Fruit fly (Drosophila melanogaster) whole organism, wandering third instar larva: Measurements from ENCODE around the gene Acp29AB.

Experiments used
- CrebA ChIP-seq: fragments of 200-800 bp; sonication (Bioruptor generic); optimal IDR thresholded peaks from 2 replicates; lab custom pipeline; 2016; ENCODE audit warnings: missing biosample characterization, mild to moderate bottlenecking, missing genetic modification characterization, borderline replicate concordance
- Dfd ChIP-seq: fragments of >200 bp; optimal IDR thresholded peaks from 2 replicates; lab custom pipeline; 2017; ENCODE audit warnings: missing biosample characterization, missing genetic modification characterization
- Dif ChIP-seq: fragments of 200-275, 200-300 bp; sonication (Bioruptor generic); optimal IDR thresholded peaks from 2 replicates; lab custom pipeline; 2018; ENCODE audit warnings: missing biosample characterization, missing genetic modification characterization; ENCODE audit not compliant: partially characterized antibody
- HLH106 ChIP-seq: fragments of 200-800 bp; optimal IDR thresholded peaks from 3 replicates; lab custom pipeline; 2019; ENCODE audit warnings: missing biosample characterization, mild to moderate bottlenecking, missing genetic modification characterization, moderate library complexity
- Hnf4 ChIP-seq: fragments of 200-800 bp; sonication (Bioruptor generic); optimal IDR thresholded peaks from 2 replicates; lab custom pipeline; 2016; ENCODE audit warnings: missing biosample characterization, mild to moderate bottlenecking, missing genetic modification characterization
- Hr78 ChIP-seq: fragments of >200 bp; optimal IDR thresholded peaks from 2 replicates; lab custom pipeline; 2017; ENCODE audit warnings: missing biosample characterization, missing genetic modification characterization
- Hr83 ChIP-seq: fragments of 200-300 bp; sonication (Bioruptor generic); optimal IDR thresholded peaks from 2 replicates; lab custom pipeline; 2016; ENCODE audit warnings: missing biosample characterization, mild to moderate bottlenecking, missing genetic modification characterization, moderate library complexity; ENCODE audit not compliant: poor library complexity, severe bottlenecking
- Myc ChIP-seq: fragments of >200 bp; optimal IDR thresholded peaks from 2 replicates; lab custom pipeline; 2017
- N ChIP-seq: fragments of >200 bp; optimal IDR thresholded peaks from 2 replicates; lab custom pipeline; 2018; ENCODE audit warnings: missing biosample characterization, missing external identifiers, missing genetic modification characterization
- OdsH ChIP-seq: fragments of 200-800 bp; sonication (Bioruptor generic); optimal IDR thresholded peaks from 2 replicates; lab custom pipeline; 2016; ENCODE audit warnings: missing biosample characterization, mild to moderate bottlenecking, missing genetic modification characterization
- Rel ChIP-seq, 2 experiments: fragments of 200-800 bp; sonication (Bioruptor generic) in 1 of 2; optimal IDR thresholded peaks; 2 replicates in 1 of 2; 3 replicates in 1 of 2; lab custom pipeline; 2016 to 2019; ENCODE audit warnings: mild to moderate bottlenecking in 2 of 2, missing biosample characterization in 2 of 2, missing genetic modification characterization in 2 of 2, moderate library complexity in 1 of 2
- Sp1 ChIP-seq: fragments of 200-800 bp; sonication (Bioruptor generic); optimal IDR thresholded peaks from 3 replicates; lab custom pipeline; 2019; ENCODE audit warnings: missing biosample characterization, mild to moderate bottlenecking, missing genetic modification characterization, moderate library complexity
- Vsx2 ChIP-seq: fragments of 200-300, 225-300 bp; sonication (Bioruptor generic); optimal IDR thresholded peaks from 2 replicates; lab custom pipeline; 2018; ENCODE audit warnings: missing biosample characterization, missing genetic modification characterization; ENCODE audit not compliant: partially characterized antibody
- br ChIP-seq: fragments of 200-800 bp; sonication (Bioruptor generic); optimal IDR thresholded peaks from 2 replicates; lab custom pipeline; 2016; ENCODE audit warnings: missing biosample characterization, missing genetic modification characterization
- brk ChIP-seq: fragments of 200-800 bp; sonication (Bioruptor generic); optimal IDR thresholded peaks from 2 replicates; lab custom pipeline; 2016; ENCODE audit warnings: missing biosample characterization, mild to moderate bottlenecking, missing genetic modification characterization
- dl ChIP-seq, 2 experiments: fragments of 175-275, 200-275 bp in 1 of 2; fragments of 200-275 bp in 1 of 2; sonication (Bioruptor generic); optimal IDR thresholded peaks; lab custom pipeline; 2018; ENCODE audit warnings: mild to moderate bottlenecking in 2 of 2, missing biosample characterization in 2 of 2, missing genetic modification characterization in 2 of 2, moderate library complexity in 2 of 2; ENCODE audit not compliant: partially characterized antibody in 2 of 2, insufficient read depth in 1 of 2
- dmrt93B ChIP-seq: fragments of 200-800 bp; sonication (Bioruptor generic); optimal IDR thresholded peaks from 2 replicates; lab custom pipeline; 2018; ENCODE audit warnings: missing biosample characterization, mild to moderate bottlenecking, missing genetic modification characterization
- dsf ChIP-seq: sonication (Bioruptor generic); optimal IDR thresholded peaks from 2 replicates; lab custom pipeline; 2016; ENCODE audit warnings: missing biosample characterization, missing genetic modification characterization, borderline replicate concordance
- foxo ChIP-seq, 2 experiments: fragments of 200-800 bp; sonication (Bioruptor generic); optimal IDR thresholded peaks; 2 replicates in 1 of 2; 3 replicates in 1 of 2; lab custom pipeline; 2016 to 2017; ENCODE audit warnings: missing biosample characterization in 2 of 2, missing genetic modification characterization in 2 of 2
- fru ChIP-seq: fragments of 200-800 bp; sonication (Bioruptor generic); optimal IDR thresholded peaks from 3 replicates; lab custom pipeline; 2016; ENCODE audit warnings: missing biosample characterization, mild to moderate bottlenecking, missing genetic modification characterization
- h ChIP-seq: fragments of 200-800 bp; sonication (Bioruptor generic); optimal IDR thresholded peaks from 3 replicates; lab custom pipeline; 2016; ENCODE audit warnings: missing biosample characterization, mild to moderate bottlenecking, missing genetic modification characterization
- jim ChIP-seq: fragments of 175-275, 200-325 bp; sonication (Bioruptor generic); optimal IDR thresholded peaks from 2 replicates; lab custom pipeline; 2016; ENCODE audit warnings: missing biosample characterization, mild to moderate bottlenecking, missing genetic modification characterization
- pan ChIP-seq: fragments of >200 bp; optimal IDR thresholded peaks from 2 replicates; lab custom pipeline; 2017
- psq ChIP-seq: fragments of 200-800 bp; sonication (Bioruptor generic); optimal IDR thresholded peaks from 3 replicates; lab custom pipeline; 2017; ENCODE audit warnings: missing biosample characterization, mild to moderate bottlenecking, missing genetic modification characterization, moderate library complexity
- rgr ChIP-seq: fragments of 200-800 bp; sonication (Bioruptor generic); optimal IDR thresholded peaks from 3 replicates; lab custom pipeline; 2016; ENCODE audit warnings: missing biosample characterization, mild to moderate bottlenecking, missing genetic modification characterization
- tai ChIP-seq: sonication (Bioruptor generic); optimal IDR thresholded peaks from 2 replicates; lab custom pipeline; 2016; ENCODE audit warnings: missing biosample characterization, missing genetic modification characterization
- usp ChIP-seq: fragments of >200 bp; optimal IDR thresholded peaks from 2 replicates; lab custom pipeline; 2017; ENCODE audit warnings: missing biosample characterization, missing genetic modification characterization
- woc ChIP-seq: sonication (Bioruptor generic); optimal IDR thresholded peaks from 2 replicates; lab custom pipeline; 2016; ENCODE audit warnings: missing biosample characterization, mild to moderate bottlenecking, missing genetic modification characterization

Gene Acp29AB

dm6 chr2L:8420259-8420930 lies 27.4 kb upstream of the Acp29AB start:
- TF ChIP-seq Dif (GFP tag; lab: Kevin White, UChicago), result peak; percentile 76
- TF ChIP-seq psq (GFP tag; lab: Kevin White, UChicago), result peak; percentile 59
- peak; percentile 76 for TF ChIP-seq Vsx2 (GFP tag; lab: Kevin White, UChicago)
- no peak for TF ChIP-seq tai (GFP tag; lab: Kevin White, UChicago)
- no peak for TF ChIP-seq dmrt93B (GFP tag; lab: Kevin White, UChicago)
- peak; percentile 31 to 83 for TF ChIP-seq dl (GFP tag; optimal IDR thresholded peaks at IDR 0.05; lab: Kevin White, UChicago; ENCODE audit: insufficient read depth in 1 of 2, partially characterized antibody in 2 of 2)
- no peak for TF ChIP-seq HLH106
- TF ChIP-seq, all 38 proteins: peak for 4

DNA sequence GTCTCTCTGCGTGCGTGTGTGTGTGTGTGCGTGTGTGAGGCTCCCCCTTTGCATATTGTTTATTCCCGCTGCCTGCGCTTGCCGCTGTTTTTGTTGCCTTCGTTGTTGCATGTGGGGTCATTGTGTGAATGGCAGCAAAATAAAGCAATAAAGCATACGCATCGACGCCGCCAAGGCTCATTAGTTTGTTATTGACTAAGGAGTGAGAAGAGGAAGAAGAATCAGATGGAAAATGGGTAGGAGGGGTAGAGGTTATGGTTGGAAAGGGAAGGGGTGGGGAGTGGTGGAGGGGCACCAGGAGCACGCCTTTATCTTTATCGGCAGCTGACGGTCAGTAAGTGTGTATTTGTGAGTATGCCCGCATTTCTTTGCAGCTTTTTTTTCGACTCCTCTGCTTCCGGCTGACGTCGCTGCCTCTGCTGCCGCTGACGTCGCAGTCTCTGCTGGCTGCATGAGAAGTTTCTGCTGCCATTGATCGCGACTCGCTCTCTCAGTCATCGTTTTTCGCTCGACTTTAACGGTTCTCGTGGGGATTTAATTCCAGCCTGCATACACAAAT lies 26.4 kb upstream of the Acp29AB start:
- TF ChIP-seq dsf (GFP tag; lab: Kevin White, UChicago) (no peak), dl (GFP tag; optimal IDR thresholded peaks at IDR 0.05; lab: Kevin White, UChicago; ENCODE audit: insufficient read depth in 1 of 2, partially characterized antibody in 2 of 2) (peak in 1 of 2 experiments; percentile 24), psq (GFP tag; lab: Kevin White, UChicago) (peak; percentile 85), Myc (lab: Kevin White, UChicago) (no peak), Dfd (GFP tag; lab: Kevin White, UChicago) (peak; percentile 21), HLH106 (no peak), foxo (GFP tag; optimal IDR thresholded peaks at IDR 0.05; lab: Kevin White, UChicago) (no peak), Sp1 (peak; percentile 27), woc (no peak), Rel (GFP tag; optimal IDR thresholded peaks at IDR 0.05; lab: Kevin White, UChicago) (no peak), Rel (tag; optimal IDR thresholded peaks at IDR 0.05; lab: Kevin White, UChicago) (peak; percentile 89), h (GFP tag; lab: Kevin White, UChicago) (no peak), N (no peak)
- TF ChIP-seq, all 38 proteins: peak for 5

dm6 chr2L:8418113-8418885 lies 25.3 kb upstream of the Acp29AB start:
- no peak for TF ChIP-seq fru (GFP tag; lab: Kevin White, UChicago)
- TF ChIP-seq Hr78 (GFP tag; lab: Kevin White, UChicago), result no peak
- no peak for TF ChIP-seq brk
- no peak for TF ChIP-seq Rel (GFP tag; optimal IDR thresholded peaks at IDR 0.05; lab: Kevin White, UChicago)
- TF ChIP-seq Rel (tag; optimal IDR thresholded peaks at IDR 0.05; lab: Kevin White, UChicago), result no peak
- no peak for TF ChIP-seq foxo (GFP tag; optimal IDR thresholded peaks at IDR 0.05; lab: Kevin White, UChicago)
- no peak for TF ChIP-seq Hnf4 (GFP tag; lab: Kevin White, UChicago)
- no peak for TF ChIP-seq usp
- no peak for TF ChIP-seq tai (GFP tag; lab: Kevin White, UChicago)
- TF ChIP-seq br (GFP tag; lab: Kevin White, UChicago), result no peak
- TF ChIP-seq jim (GFP tag; lab: Kevin White, UChicago), result no peak
- no peak for TF ChIP-seq CrebA (GFP tag; lab: Kevin White, UChicago)
- no peak for TF ChIP-seq N
- TF ChIP-seq psq (GFP tag; lab: Kevin White, UChicago), result no peak

DNA sequence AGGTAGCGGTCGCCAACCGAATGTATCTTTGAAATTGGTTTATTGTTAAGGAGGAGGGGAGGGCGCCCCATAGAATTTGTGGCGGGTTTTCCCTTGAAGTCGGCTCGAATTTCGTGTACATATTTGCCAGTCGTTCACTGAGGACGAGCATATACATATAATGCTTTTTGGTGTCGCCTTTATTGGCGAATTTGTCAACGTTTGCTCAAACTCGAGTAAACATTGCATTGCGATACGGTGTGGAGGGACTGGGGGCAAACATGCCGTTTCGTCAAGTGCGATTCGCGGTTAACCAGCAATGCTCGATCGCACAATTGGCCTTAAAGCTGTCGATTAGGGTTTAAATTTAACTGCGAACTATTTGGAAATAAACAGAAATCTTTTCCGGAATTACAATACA lies 24.5 kb upstream of the Acp29AB start:
- TF ChIP-seq dmrt93B (GFP tag; lab: Kevin White, UChicago) (no peak), h (GFP tag; lab: Kevin White, UChicago) (peak; percentile 12), foxo (GFP tag; optimal IDR thresholded peaks at IDR 0.05; lab: Kevin White, UChicago) (peak in 1 of 2 experiments; percentile 5), Rel (GFP tag; optimal IDR thresholded peaks at IDR 0.05; lab: Kevin White, UChicago) (no peak), Rel (tag; optimal IDR thresholded peaks at IDR 0.05; lab: Kevin White, UChicago) (peak; percentile 48), Hnf4 (GFP tag; lab: Kevin White, UChicago) (peak; percentile 6), Hr83 (GFP tag; lab: Kevin White, UChicago) (peak; percentile 11), rgr (GFP tag; lab: Kevin White, UChicago) (peak; percentile 26), Myc (lab: Kevin White, UChicago) (no peak), Sp1 (peak; percentile 21), pan (lab: Kevin White, UChicago) (no peak), OdsH (GFP tag; lab: Kevin White, UChicago) (peak; percentile 41), HLH106 (peak; percentile 5)
